Worm (Caenorhabditis elegans) whole organism, young adult: ENCODE data around the gene C46F4.3.

Experiments
- F57A8.1 ChIP-seq: fragments of 200-800 bp; sonication (Bioruptor generic); optimal IDR thresholded peaks from 2 replicates; lab custom pipeline; 2018; ENCODE audit warnings: mild to moderate bottlenecking, missing genetic modification characterization, moderate library complexity, missing compliant biosample characterization
- ZK185.1 ChIP-seq: sonication (generic microtip); optimal IDR thresholded peaks from 2 replicates; lab custom pipeline; 2016; ENCODE audit warnings: mild to moderate bottlenecking, missing genetic modification characterization, missing compliant biosample characterization; ENCODE audit not compliant: poor library complexity, severe bottlenecking
- bed-1 ChIP-seq: fragments of 200-800 bp; sonication (Bioruptor generic); IDR thresholded peaks from 2 replicates; pipeline ENCODE4 v1.3.6; 2022; ENCODE audit warnings: missing genetic modification reagents, missing genetic modification characterization, missing compliant biosample characterization
- cebp-2 ChIP-seq: fragments of 200-800 bp; sonication (Bioruptor generic); IDR thresholded peaks from 2 replicates; pipeline ENCODE4 v1.3.6; 2022; ENCODE audit warnings: missing genetic modification characterization, missing compliant biosample characterization
- hlh-12 ChIP-seq: sonication (generic microtip); optimal IDR thresholded peaks from 2 replicates; lab custom pipeline; 2016; ENCODE audit warnings: missing genetic modification characterization, missing compliant biosample characterization
- hlh-26 ChIP-seq: fragments of 200-800 bp; sonication (Bioruptor generic); conservative IDR thresholded peaks from 2 replicates; pipeline ENCODE4 v1.3.6; 2022; ENCODE audit warnings: missing genetic modification reagents, missing genetic modification characterization, missing compliant biosample characterization
- lin-35 ChIP-seq, 3 experiments: fragments of 150-350 bp in 2 of 3; sonication (generic microtip) in 1 of 3; optimal IDR thresholded peaks; 2 replicates each; lab custom pipeline; 2014 to 2018; ENCODE audit warnings: missing biosample characterization in 3 of 3, missing genetic modification characterization in 3 of 3, missing genetic modification reagents in 3 of 3
- snpc-4 ChIP-seq, 5 experiments: fragments of 150-350 bp in 1 of 5; sonication (generic microtip) in 4 of 5; optimal IDR thresholded peaks; 2 replicates each; lab custom pipeline; 2014 to 2018; ENCODE audit warnings: missing genetic modification characterization in 5 of 5, missing biosample characterization in 3 of 5, antibody characterized with exemption in 2 of 5, mild to moderate bottlenecking in 2 of 5, missing compliant biosample characterization in 2 of 5, missing genotype in 2 of 5, moderate library complexity in 2 of 5, missing genetic modification reagents in 1 of 5
- unc-130 ChIP-seq: sonication (generic microtip); optimal IDR thresholded peaks from 2 replicates; lab custom pipeline; 2016; ENCODE audit warnings: missing genetic modification reagents, missing genetic modification characterization, missing compliant biosample characterization
- unc-62 ChIP-seq: fragments of 150-350 bp; optimal IDR thresholded peaks from 2 replicates; lab custom pipeline; 2014; ENCODE audit warnings: missing biosample characterization, missing genetic modification reagents, missing genetic modification characterization
- ztf-3 ChIP-seq: fragments of 200-800 bp; sonication (Bioruptor generic); optimal IDR thresholded peaks from 2 replicates; lab custom pipeline; 2018; ENCODE audit warnings: mild to moderate bottlenecking, missing genetic modification characterization, missing compliant biosample characterization

DNA sequence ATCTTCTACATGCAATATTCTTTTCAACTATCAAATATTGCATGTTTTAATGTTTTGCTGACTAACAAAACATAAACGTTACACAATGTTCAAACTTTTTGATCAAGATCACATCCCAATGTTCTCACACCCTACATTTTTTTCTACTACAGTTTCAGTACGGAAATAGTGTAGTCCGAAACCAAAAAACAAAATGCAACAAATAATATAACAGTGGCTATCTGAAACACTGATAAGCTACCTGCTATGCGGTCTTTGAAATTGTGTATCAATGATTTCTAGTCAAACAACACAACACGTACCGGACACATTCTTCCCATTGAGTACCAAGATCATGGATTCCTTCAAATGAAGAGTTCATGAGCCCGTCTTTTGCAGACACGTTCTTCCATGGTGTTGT lies 5.8 kb downstream of the C46F4.3 start:
- TF ChIP-seq hlh-12 (tag; lab: Kevin White, UChicago): no peak
- TF ChIP-seq snpc-4 (GFP tag; optimal IDR thresholded peaks at IDR 0.05; lab: Kevin White, UChicago): no peak
- TF ChIP-seq snpc-4 (tag; optimal IDR thresholded peaks at IDR 0.05; lab: Kevin White, UChicago): no peak
- TF ChIP-seq ZK185.1 (tag; lab: Kevin White, UChicago): no peak
- no peak for TF ChIP-seq ztf-3 (GFP tag; lab: Kevin White, UChicago)
- TF ChIP-seq lin-35 (GFP tag; optimal IDR thresholded peaks at IDR 0.05; lab: Kevin White, UChicago): no peak
- no peak for TF ChIP-seq unc-130 (GFP tag; lab: Kevin White, UChicago)
- TF ChIP-seq cebp-2 (GFP tag; lab: Robert Waterston, UW): no peak
- no peak for TF ChIP-seq F57A8.1 (GFP tag; lab: Kevin White, UChicago)
- TF ChIP-seq bed-1 (GFP tag; lab: Robert Waterston, UW): no peak
- TF ChIP-seq hlh-26 (GFP tag; lab: Robert Waterston, UW): no peak
- no peak for TF ChIP-seq unc-62
